Fruit fly (Drosophila melanogaster) whole organism, adult: ENCODE data around the gene CG34367.

ENCODE experiments used
- CG12768 ChIP-seq: fragments of 200-800 bp; sonication (Bioruptor generic); optimal IDR thresholded peaks from 2 replicates; lab custom pipeline; 2017; ENCODE audit warnings: missing biosample characterization, missing genetic modification characterization, mild to moderate bottlenecking, moderate library complexity, missing genetic modification reagents
- CG5204 ChIP-seq: fragments of 200-800 bp; sonication (Bioruptor generic); optimal IDR thresholded peaks from 2 replicates; lab custom pipeline; 2016; ENCODE audit warnings: missing biosample characterization, missing genetic modification characterization
- CG7101 ChIP-seq: fragments of 200-800 bp; sonication (Bioruptor generic); optimal IDR thresholded peaks from 2 replicates; lab custom pipeline; 2018; ENCODE audit warnings: missing biosample characterization, mild to moderate bottlenecking, missing genetic modification characterization, moderate library complexity
- Clk ChIP-seq: fragments of 200-800 bp; sonication (Bioruptor generic); optimal IDR thresholded peaks from 2 replicates; lab custom pipeline; 2017; ENCODE audit warnings: missing biosample characterization, missing genetic modification characterization
- Hr96 ChIP-seq: fragments of 200-800 bp; sonication (Bioruptor generic); optimal IDR thresholded peaks from 2 replicates; lab custom pipeline; 2016; ENCODE audit warnings: missing biosample characterization, missing genetic modification characterization
- Mnt ChIP-seq: fragments of 200-800 bp; sonication (Bioruptor generic); optimal IDR thresholded peaks from 2 replicates; lab custom pipeline; 2016; ENCODE audit warnings: missing biosample characterization, mild to moderate bottlenecking, missing genetic modification characterization
- kay ChIP-seq: fragments of 200-800 bp; sonication (Bioruptor generic); peaks from one replicate; lab custom pipeline; 2016; ENCODE audit warnings: missing biosample characterization, missing genetic modification characterization, borderline replicate concordance

- no peak for TF ChIP-seq CG7101 (tag; lab: Kevin White, UChicago)
- TF ChIP-seq kay (GFP tag; lab: Kevin White, UChicago): no peak
- no peak for TF ChIP-seq CG5204 (GFP tag; lab: Kevin White, UChicago)
- TF ChIP-seq CG12768: no peak
- no peak for TF ChIP-seq Hr96 (GFP tag; lab: Kevin White, UChicago)
- no peak for TF ChIP-seq Clk
- no peak for TF ChIP-seq Mnt
Measured at dm6 chr2L:10322176-10322575, 31.5 kb downstream of the CG34367 start, which contains the start of gene CG4995.
